Fruit fly (Drosophila melanogaster) whole organism, embryonic: ENCODE measurements around the gene CG43658.
A peak's percentile ranks its signal among the peaks of the same experiment; 100 is the strongest.

Experiments used
- B-H1 ChIP-seq: fragments of 200-800 bp; sonication (Bioruptor generic); IDR thresholded peaks from 3 replicates; pipeline ENCODE4 v1.3.6; 2022; ENCODE audit warnings: missing biosample characterization, missing genetic modification characterization
- Blimp-1 ChIP-seq: fragments of 200-800 bp; sonication (Bioruptor generic); optimal IDR thresholded peaks from 3 replicates; lab custom pipeline; 2018; ENCODE audit warnings: missing biosample characterization, missing genetic modification characterization, mild to moderate bottlenecking, moderate library complexity, missing genetic modification reagents
- CG11093 ChIP-seq: fragments of 200-800 bp; sonication (Bioruptor generic); IDR thresholded peaks from 3 replicates; pipeline ENCODE4 v1.3.6; 2022; ENCODE audit warnings: missing biosample characterization, missing genetic modification characterization
- CG12299 ChIP-seq: fragments of 200-800 bp; sonication (Bioruptor generic); optimal IDR thresholded peaks from 2 replicates; lab custom pipeline; 2018; ENCODE audit warnings: missing biosample characterization, mild to moderate bottlenecking, missing genetic modification characterization
- CG14050 ChIP-seq: fragments of 200-800 bp; sonication (Bioruptor generic); IDR thresholded peaks from 3 replicates; pipeline ENCODE4 v1.3.6; 2022; ENCODE audit warnings: missing biosample characterization, missing genetic modification characterization
- CG17186 ChIP-seq: fragments of 200-800 bp; sonication (Bioruptor generic); optimal IDR thresholded peaks from 3 replicates; lab custom pipeline; 2017; ENCODE audit warnings: missing biosample characterization, missing genetic modification reagents, missing genetic modification characterization
- CG17361 ChIP-seq: fragments of 200-800 bp; sonication (Bioruptor generic); IDR thresholded peaks from 3 replicates; pipeline ENCODE4 v1.3.6; 2022; ENCODE audit warnings: missing biosample characterization, missing genetic modification characterization
- CG17912 ChIP-seq: fragments of 200-800 bp; sonication (Bioruptor generic); optimal IDR thresholded peaks from 2 replicates; lab custom pipeline; 2018; ENCODE audit warnings: missing biosample characterization, mild to moderate bottlenecking, missing genetic modification characterization
- CG1792 ChIP-seq: fragments of 200-800 bp; sonication (Bioruptor generic); optimal IDR thresholded peaks from 2 replicates; lab custom pipeline; 2016; ENCODE audit warnings: missing biosample characterization, missing genetic modification characterization
- CG2202 ChIP-seq: fragments of 200-800 bp; sonication (Bioruptor generic); optimal IDR thresholded peaks from 2 replicates; lab custom pipeline; 2018; ENCODE audit warnings: missing biosample characterization, mild to moderate bottlenecking, missing genetic modification characterization
- CG30403 ChIP-seq: fragments of 200-800 bp; sonication (Bioruptor generic); optimal IDR thresholded peaks from 3 replicates; lab custom pipeline; 2016; ENCODE audit warnings: missing biosample characterization, missing genetic modification characterization
- CG32772 ChIP-seq: fragments of 200-800 bp; sonication (Bioruptor generic); IDR thresholded peaks from 2 replicates; pipeline ENCODE4 v1.3.6; 2022; ENCODE audit warnings: missing biosample characterization, missing genetic modification characterization
- CG43689 ChIP-seq: fragments of 200-800 bp; sonication (Bioruptor generic); IDR thresholded peaks from 2 replicates; pipeline ENCODE4 v1.3.6; 2022; ENCODE audit warnings: missing biosample characterization, missing genetic modification characterization
- CG6683 ChIP-seq: fragments of 200-800 bp; sonication (Bioruptor generic); optimal IDR thresholded peaks from 2 replicates; lab custom pipeline; 2017; ENCODE audit warnings: missing biosample characterization, mild to moderate bottlenecking, missing genetic modification characterization, missing genetic modification reagents
- CG7786 ChIP-seq: fragments of 200-800 bp; sonication (Bioruptor generic); optimal IDR thresholded peaks from 2 replicates; lab custom pipeline; 2016; ENCODE audit warnings: missing biosample characterization, missing genetic modification characterization
- CG8089 ChIP-seq: fragments of 200-800 bp; sonication (Bioruptor generic); optimal IDR thresholded peaks from 3 replicates; lab custom pipeline; 2016; ENCODE audit warnings: missing biosample characterization, missing genetic modification characterization
- Dip2 ChIP-seq: fragments of 200-800 bp; sonication (Bioruptor generic); IDR thresholded peaks from 2 replicates; pipeline ENCODE4 v1.3.6; 2022; ENCODE audit warnings: missing biosample characterization, missing genetic modification characterization
- Ets65A ChIP-seq: fragments of 200-800 bp; sonication (Bioruptor generic); peaks from one replicate; lab custom pipeline; 2016; ENCODE audit warnings: missing biosample characterization, missing genetic modification characterization
- Gsc ChIP-seq: fragments of 200-800 bp; sonication (Bioruptor generic); IDR thresholded peaks from 2 replicates; pipeline ENCODE4 v1.3.6; 2022; ENCODE audit warnings: missing biosample characterization, missing genetic modification characterization
- H15 ChIP-seq: fragments of 200-800 bp; sonication (Bioruptor generic); IDR thresholded peaks from 3 replicates; pipeline ENCODE4 v1.3.6; 2022; ENCODE audit warnings: missing biosample characterization, missing genetic modification characterization
- Jarid2 ChIP-seq: fragments of 200-800 bp; sonication (Bioruptor generic); optimal IDR thresholded peaks from 3 replicates; lab custom pipeline; 2017; ENCODE audit warnings: mild to moderate bottlenecking, missing biosample characterization, missing genetic modification reagents, missing genetic modification characterization
- Meics ChIP-seq: fragments of 200-800 bp; sonication (Bioruptor generic); optimal IDR thresholded peaks from 2 replicates; lab custom pipeline; 2017; ENCODE audit warnings: missing biosample characterization, mild to moderate bottlenecking, missing genetic modification characterization
- TFAM ChIP-seq: fragments of 200-800 bp; sonication (Bioruptor generic); optimal IDR thresholded peaks from 2 replicates; lab custom pipeline; 2017; ENCODE audit warnings: missing biosample characterization, missing genetic modification characterization, inconsistent platforms
- bcd ChIP-seq: fragments of 200-800 bp; sonication (Bioruptor generic); optimal IDR thresholded peaks from 2 replicates; lab custom pipeline; 2017; ENCODE audit warnings: missing biosample characterization, mild to moderate bottlenecking, missing genetic modification characterization
- bigmax ChIP-seq: fragments of 200-800 bp; sonication (Bioruptor generic); optimal IDR thresholded peaks from 2 replicates; lab custom pipeline; 2018; ENCODE audit warnings: missing biosample characterization, mild to moderate bottlenecking, missing genetic modification characterization
- chinmo ChIP-seq: fragments of 200-800 bp; sonication (Bioruptor generic); IDR thresholded peaks from 4 replicates; pipeline ENCODE4 v1.3.6; 2022; ENCODE audit warnings: missing biosample characterization, missing genetic modification characterization; ENCODE audit not compliant: partially characterized antibody
- crp ChIP-seq, 2 experiments: fragments of 200-800 bp; sonication (Bioruptor generic); optimal IDR thresholded peaks; 2 replicates in 1 of 2; 3 replicates in 1 of 2; lab custom pipeline; 2017; ENCODE audit warnings: missing biosample characterization in 2 of 2, missing genetic modification characterization in 2 of 2, mild to moderate bottlenecking in 1 of 2, moderate library complexity in 1 of 2
- danr ChIP-seq: fragments of 200-800 bp; sonication (Bioruptor generic); IDR thresholded peaks from 2 replicates; pipeline ENCODE4 v1.3.6; 2022; ENCODE audit warnings: missing biosample characterization, missing genetic modification characterization
- dimm ChIP-seq: fragments of 200-800 bp; sonication (Bioruptor generic); IDR thresholded peaks from 2 replicates; pipeline ENCODE4 v1.3.6; 2022; ENCODE audit warnings: missing biosample characterization, missing genetic modification characterization
- dm ChIP-seq: fragments of 200-800 bp; sonication (Bioruptor generic); optimal IDR thresholded peaks from 3 replicates; lab custom pipeline; 2016; ENCODE audit warnings: missing biosample characterization, missing genetic modification characterization
- emc ChIP-seq: fragments of 200-800 bp; sonication (Bioruptor generic); optimal IDR thresholded peaks from 2 replicates; lab custom pipeline; 2016; ENCODE audit warnings: missing biosample characterization, missing genetic modification characterization
- esg ChIP-seq: fragments of 200-800 bp; sonication (Bioruptor generic); conservative IDR thresholded peaks from 2 replicates; pipeline ENCODE4 v1.3.6; 2022; ENCODE audit warnings: missing biosample characterization, missing genetic modification characterization
- exex ChIP-seq: fragments of 200-800 bp; sonication (Bioruptor generic); optimal IDR thresholded peaks from 4 replicates; lab custom pipeline; 2018; ENCODE audit warnings: missing biosample characterization, mild to moderate bottlenecking, missing genetic modification characterization, moderate library complexity
- eyg ChIP-seq: fragments of 200-800 bp; sonication (Bioruptor generic); optimal IDR thresholded peaks from 3 replicates; lab custom pipeline; 2016; ENCODE audit warnings: missing biosample characterization, missing genetic modification characterization
- gro ChIP-seq: fragments of 200-800 bp; sonication (Bioruptor generic); optimal IDR thresholded peaks from 2 replicates; lab custom pipeline; 2016; ENCODE audit warnings: missing biosample characterization, missing genetic modification characterization
- gt ChIP-seq: fragments of 200-800 bp; sonication (Bioruptor generic); IDR thresholded peaks from 2 replicates; pipeline ENCODE4 v1.3.6; 2022; ENCODE audit warnings: missing biosample characterization, missing genetic modification characterization
- hth ChIP-seq: fragments of >200 bp; optimal IDR thresholded peaks from 2 replicates; lab custom pipeline; 2017; ENCODE audit warnings: inconsistent platforms
- jing ChIP-seq: fragments of 200-800 bp; sonication (Bioruptor generic); optimal IDR thresholded peaks from 2 replicates; lab custom pipeline; 2018; ENCODE audit warnings: missing biosample characterization, mild to moderate bottlenecking, missing genetic modification characterization
- kay ChIP-seq: fragments of 200-800 bp; sonication (Bioruptor generic); optimal IDR thresholded peaks from 2 replicates; lab custom pipeline; 2016; ENCODE audit warnings: missing biosample characterization, missing genetic modification characterization
- knrl ChIP-seq: fragments of 200-800 bp; sonication (Bioruptor generic); IDR thresholded peaks from 3 replicates; pipeline ENCODE4 v1.3.6; 2022; ENCODE audit warnings: missing biosample characterization, missing genetic modification characterization; ENCODE audit not compliant: partially characterized antibody
- org-1 ChIP-seq: fragments of 200-800 bp; sonication (Bioruptor generic); optimal IDR thresholded peaks from 2 replicates; lab custom pipeline; 2017; ENCODE audit warnings: missing biosample characterization, missing genetic modification characterization
- pan ChIP-seq, 4 experiments: fragments of >200 bp in 3 of 4; fragments of 200-800 bp in 1 of 4; sonication (Bioruptor generic) in 1 of 4; optimal IDR thresholded peaks in 3 of 4; IDR thresholded peaks in 1 of 4; 2 replicates each; pipeline versions ENCODE4 v1.3.6 to Lab custom; 2017 to 2022; ENCODE audit warnings: missing biosample characterization in 2 of 4, missing genetic modification characterization in 2 of 4, mixed read lengths in 1 of 4
- psq ChIP-seq: fragments of 200-800 bp; sonication (Bioruptor generic); optimal IDR thresholded peaks from 2 replicates; lab custom pipeline; 2017; ENCODE audit warnings: missing biosample characterization, missing genetic modification characterization
- pzg ChIP-seq: fragments of 200-800 bp; sonication (Bioruptor generic); optimal IDR thresholded peaks from 3 replicates; lab custom pipeline; 2018; ENCODE audit warnings: missing biosample characterization, mild to moderate bottlenecking, missing genetic modification characterization, moderate library complexity
- sens-2 ChIP-seq: fragments of 200-800 bp; sonication (Bioruptor generic); IDR thresholded peaks from 2 replicates; pipeline ENCODE4 v1.3.6; 2022; ENCODE audit warnings: missing biosample characterization, missing genetic modification characterization
- sr ChIP-seq: fragments of 200-800 bp; sonication (Bioruptor generic); IDR thresholded peaks from 3 replicates; pipeline ENCODE4 v1.3.6; 2022; ENCODE audit warnings: missing biosample characterization, missing genetic modification characterization
- unc-4 ChIP-seq: fragments of 200-800 bp; sonication (Bioruptor generic); IDR thresholded peaks from 2 replicates; pipeline ENCODE4 v1.3.6; 2022; ENCODE audit warnings: missing biosample characterization, missing genetic modification characterization; ENCODE audit not compliant: partially characterized antibody
- wor ChIP-seq: fragments of 200-800 bp; sonication (Bioruptor generic); IDR thresholded peaks from 2 replicates; pipeline ENCODE4 v1.3.6; 2022; ENCODE audit warnings: missing biosample characterization, missing genetic modification characterization

The CG43658 gene

DNA sequence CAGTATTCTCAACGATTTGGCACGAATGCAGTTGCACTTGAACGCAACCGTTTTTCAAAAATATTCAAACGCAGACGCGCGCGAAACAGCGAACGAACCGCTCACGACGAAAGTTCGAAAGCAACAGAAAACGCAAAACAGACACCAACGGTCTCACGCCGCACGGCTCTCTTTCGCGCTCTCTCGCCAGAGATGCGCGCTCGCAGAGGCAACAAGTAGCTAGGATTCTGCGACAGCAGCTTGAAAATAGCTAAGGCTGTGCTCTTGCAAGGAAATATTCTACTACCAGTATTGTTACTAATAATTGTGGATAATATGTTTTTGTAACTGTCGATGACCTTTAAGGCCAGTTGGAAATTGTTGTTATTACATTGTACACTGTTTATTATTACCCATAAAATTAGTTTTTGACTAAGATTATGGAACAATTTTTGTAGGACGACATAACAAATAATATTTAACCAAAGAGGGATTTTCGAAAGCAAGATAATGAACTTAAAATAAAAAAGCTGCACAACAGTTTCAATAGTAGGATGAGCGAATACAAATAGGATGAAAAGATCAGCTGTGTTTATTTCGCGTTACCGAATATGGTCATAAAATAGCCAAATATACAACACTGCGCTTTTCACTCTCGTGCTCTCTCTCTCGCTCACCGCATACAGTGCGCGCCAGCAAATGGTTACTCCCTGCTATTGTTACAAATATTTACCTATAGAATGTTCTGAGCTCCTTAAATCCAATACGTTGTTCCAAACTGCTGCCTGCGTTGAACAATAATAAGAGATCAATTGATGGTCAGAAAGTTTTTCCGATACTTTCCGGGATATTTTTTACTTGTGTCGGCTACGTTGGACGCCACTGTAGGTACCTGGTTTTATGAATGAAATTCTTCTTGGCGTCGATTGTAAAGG is 53.8 kb downstream of the CG43658 start (continued):
- TF ChIP-seq dm (GFP tag; lab: Kevin White, UChicago) (peak; percentile 30), Blimp-1 (GFP tag; lab: Kevin White, UChicago) (peak; percentile 78), CG1792 (GFP tag; lab: Kevin White, UChicago) (peak; percentile 62), Ets65A (GFP tag; lab: Kevin White, UChicago) (peak; percentile 93), eyg (GFP tag; lab: Kevin White, UChicago) (peak; percentile 72), Gsc (GFP tag; lab: Robert Waterston, UW) (peak; percentile 45; the same call in 1 of the 2 replicates), CG32772 (GFP tag; lab: Robert Waterston, UW) (peak; percentile 78), CG12299 (tag; lab: Kevin White, UChicago) (no peak), emc (peak; percentile 20), H15 (GFP tag; lab: Robert Waterston, UW) (peak; percentile 66; the same call in 2 of the 3 replicates), psq (GFP tag; lab: Kevin White, UChicago) (no peak), dimm (GFP tag; lab: Robert Waterston, UW) (no peak), CG17186 (GFP tag; lab: Kevin White, UChicago) (no peak), CG17912 (GFP tag; lab: Kevin White, UChicago) (peak; percentile 16), crp (GFP tag; optimal IDR thresholded peaks at IDR 0.05; lab: Kevin White, UChicago) (peak in 1 of 2 experiments; percentile 33), CG17361 (GFP tag; lab: Robert Waterston, UW) (peak; percentile 50; the same call in 2 of the 3 replicates), Jarid2 (GFP tag; lab: Kevin White, UChicago) (peak; percentile 95), B-H1 (peak; percentile 66), bigmax (GFP tag; lab: Kevin White, UChicago) (no peak), org-1 (peak; percentile 45), chinmo (GFP tag; lab: Robert Waterston, UW) (peak; percentile 80; the same call in 1 of the 4 replicates), esg (peak; percentile 76), wor (GFP tag; lab: Robert Waterston, UW) (peak; percentile 43), CG8089 (peak; percentile 61), CG43689 (GFP tag; lab: Robert Waterston, UW) (peak; percentile 47; the same call in 1 of the 2 replicates), gro (GFP tag; lab: Kevin White, UChicago) (peak; percentile 64), knrl (GFP tag; lab: Robert Waterston, UW) (0 out of 3 replicates have a peak, but pooled peaks have one; percentile 39), danr (GFP tag; lab: Robert Waterston, UW) (0 out of 2 replicates have a peak, but pooled peaks have one; percentile 25), hth (lab: Kevin White, UChicago) (no peak), CG2202 (tag; lab: Kevin White, UChicago) (peak; percentile 47), sens-2 (GFP tag; lab: Robert Waterston, UW) (peak; percentile 42; the same call in 1 of the 2 replicates), exex (no peak), bcd (GFP tag; lab: Kevin White, UChicago) (peak; percentile 65), CG30403 (GFP tag; lab: Kevin White, UChicago) (peak; percentile 65), CG14050 (peak; percentile 70), Dip2 (GFP tag; lab: Robert Waterston, UW) (no peak), pan (optimal IDR thresholded peaks at IDR 0.05; lab: Kevin White, UChicago) (no peak), pan (GFP tag; optimal IDR thresholded peaks at IDR 0.05 in 1 of 2, IDR thresholded peaks at IDR 0.05 in 1 of 2) (peak in 1 of 2 experiments; percentile 84), sr (GFP tag; lab: Robert Waterston, UW) (peak; percentile 43; the same call in 1 of the 3 replicates), pzg (GFP tag; lab: Kevin White, UChicago) (no peak), CG11093 (peak; percentile 66; the same call in 1 of the 3 replicates), TFAM (no peak), kay (GFP tag; lab: Kevin White, UChicago) (no peak), unc-4 (GFP tag; lab: Robert Waterston, UW) (no peak), CG7786 (peak; percentile 70), gt (GFP tag; lab: Robert Waterston, UW) (no peak), CG6683 (GFP tag; lab: Kevin White, UChicago) (no peak), jing (GFP tag; lab: Kevin White, UChicago) (peak; percentile 66), Meics (GFP tag; lab: Kevin White, UChicago) (peak; percentile 58)
